Worm (Caenorhabditis elegans) whole organism, young adult: ENCODE results near the gene T04H1.13.

Source experiments
- C06A6.2 ChIP-seq: fragments of 200-800 bp; sonication (Bioruptor generic); conservative IDR thresholded peaks from 2 replicates; pipeline ENCODE4 v1.3.6; 2022; ENCODE audit warnings: missing genetic modification characterization, missing compliant biosample characterization
- F49E8.2 ChIP-seq: sonication (generic microtip); optimal IDR thresholded peaks from 3 replicates; lab custom pipeline; 2017; ENCODE audit warnings: missing genetic modification characterization, mild to moderate bottlenecking, missing compliant biosample characterization, antibody characterized with exemption, moderate library complexity; ENCODE audit not compliant: insufficient read depth
- ccch-3 ChIP-seq: fragments of 200-800 bp; sonication (Bioruptor generic); optimal IDR thresholded peaks from 2 replicates; lab custom pipeline; 2018; ENCODE audit warnings: mild to moderate bottlenecking, missing genetic modification characterization, missing compliant biosample characterization
- dpff-1 ChIP-seq: sonication (generic microtip); optimal IDR thresholded peaks from 2 replicates; lab custom pipeline; 2017; ENCODE audit warnings: mild to moderate bottlenecking, missing genetic modification characterization, missing compliant biosample characterization
- hmg-1.2 ChIP-seq: fragments of 200-800 bp; sonication (Bioruptor generic); IDR thresholded peaks from 2 replicates; pipeline ENCODE4 v1.3.6; 2022; ENCODE audit warnings: missing genetic modification reagents, missing genetic modification characterization, missing compliant biosample characterization
- hrde-1 ChIP-seq: sonication (generic microtip); optimal IDR thresholded peaks from 2 replicates; lab custom pipeline; 2016; ENCODE audit warnings: missing genetic modification characterization, mild to moderate bottlenecking, missing compliant biosample characterization, moderate library complexity, missing genotype, missing genetic modification reagents, borderline replicate concordance
- lin-35 ChIP-seq, 3 experiments: fragments of 150-350 bp in 2 of 3; sonication (generic microtip) in 1 of 3; optimal IDR thresholded peaks; 2 replicates each; lab custom pipeline; 2014 to 2018; ENCODE audit warnings: missing biosample characterization in 3 of 3, missing genetic modification characterization in 3 of 3, missing genetic modification reagents in 3 of 3
- mcd-1 ChIP-seq: fragments of 200-800 bp; sonication (Bioruptor generic); IDR thresholded peaks from 2 replicates; pipeline ENCODE4 v1.3.6; 2022; ENCODE audit warnings: missing genetic modification reagents, missing genetic modification characterization, missing compliant biosample characterization
- pha-4 ChIP-seq: fragments of 150-350 bp; sonication (generic microtip); optimal IDR thresholded peaks from 2 replicates; lab custom pipeline; 2014; ENCODE audit warnings: missing biosample characterization, missing genetic modification reagents, missing genetic modification characterization
- sea-2 ChIP-seq: fragments of 200-800 bp; sonication (Bioruptor generic); IDR thresholded peaks from 2 replicates; pipeline ENCODE4 v1.3.6; 2022; ENCODE audit warnings: missing genetic modification characterization, missing compliant biosample characterization
- snpc-1.1 ChIP-seq: sonication (generic microtip); optimal IDR thresholded peaks from 2 replicates; lab custom pipeline; 2017; ENCODE audit warnings: missing genetic modification characterization, mild to moderate bottlenecking, missing compliant biosample characterization, antibody characterized with exemption, moderate library complexity, missing genotype, missing genetic modification reagents; ENCODE audit not compliant: insufficient read depth
- unc-62 ChIP-seq: fragments of 150-350 bp; optimal IDR thresholded peaks from 2 replicates; lab custom pipeline; 2014; ENCODE audit warnings: missing biosample characterization, missing genetic modification reagents, missing genetic modification characterization

- TF ChIP-seq unc-62 (GFP tag; lab: Kevin White, UChicago) (no peak), dpff-1 (tag; lab: Kevin White, UChicago) (no peak), C06A6.2 (GFP tag; lab: Robert Waterston, UW) (no peak), mcd-1 (GFP tag; lab: Robert Waterston, UW) (no peak), hmg-1.2 (GFP tag; lab: Robert Waterston, UW) (no peak), pha-4 (tag; lab: Kevin White, UChicago) (no peak), sea-2 (GFP tag; lab: Robert Waterston, UW) (no peak), snpc-1.1 (tag; lab: Kevin White, UChicago) (no peak), lin-35 (GFP tag; optimal IDR thresholded peaks at IDR 0.05; lab: Kevin White, UChicago) (no peak), hrde-1 (no peak), F49E8.2 (no peak), ccch-3 (GFP tag; lab: Kevin White, UChicago) (no peak)
Observed at ce11 chrV:12283187-12283586, 38.4 kb upstream of the T04H1.13 start, which contains the start of gene F55C5.10.
